Worm (Caenorhabditis elegans) whole organism, L1 larva: Measurements from ENCODE around the gene C07D10.1.

Source experiments
- C04F5.9 ChIP-seq: sonication (generic microtip); optimal IDR thresholded peaks from 2 replicates; lab custom pipeline; 2016; ENCODE audit warnings: missing genetic modification characterization, missing compliant biosample characterization
- alr-1 ChIP-seq: fragments of 200-800 bp; sonication (Bioruptor generic); optimal IDR thresholded peaks from 2 replicates; lab custom pipeline; 2018; ENCODE audit warnings: borderline replicate concordance, mild to moderate bottlenecking, missing genetic modification characterization, missing compliant biosample characterization
- blmp-1 ChIP-seq: fragments of 150-350 bp; optimal IDR thresholded peaks from 2 replicates; lab custom pipeline; 2014; ENCODE audit warnings: missing biosample characterization, missing genetic modification characterization
- ceh-63 ChIP-seq: fragments of 200-800 bp; sonication (Bioruptor generic); optimal IDR thresholded peaks from 2 replicates; lab custom pipeline; 2018; ENCODE audit warnings: mild to moderate bottlenecking, missing genetic modification characterization, missing compliant biosample characterization
- dsc-1 ChIP-seq: sonication (generic microtip); optimal IDR thresholded peaks from 2 replicates; lab custom pipeline; 2016; ENCODE audit warnings: mild to moderate bottlenecking, missing genetic modification characterization, missing compliant biosample characterization
- efl-1 ChIP-seq, 4 experiments: fragments of 150-350 bp; optimal IDR thresholded peaks in 3 of 4; peaks in 1 of 4; 1 replicate in 1 of 4; 2 replicates in 3 of 4; lab custom pipeline; 2014; ENCODE audit warnings: missing biosample characterization in 2 of 4, missing genetic modification characterization in 2 of 4, missing genetic modification reagents in 2 of 4
- egl-13 ChIP-seq: sonication (generic microtip); optimal IDR thresholded peaks from 2 replicates; lab custom pipeline; 2016; ENCODE audit warnings: missing genotype, missing genetic modification reagents, missing genetic modification characterization, missing compliant biosample characterization
- egl-27 ChIP-seq, 2 experiments: fragments of 150-350 bp in 1 of 2; sonication (generic microtip); optimal IDR thresholded peaks; 3 replicates each; lab custom pipeline; 2017 to 2018; ENCODE audit warnings: missing biosample characterization in 2 of 2, missing genetic modification characterization in 2 of 2, missing genetic modification reagents in 2 of 2
- elt-2 ChIP-seq: sonication (generic microtip); optimal IDR thresholded peaks from 2 replicates; lab custom pipeline; 2016; ENCODE audit warnings: missing genetic modification characterization, mild to moderate bottlenecking, inconsistent platforms, missing compliant biosample characterization, missing genetic modification reagents
- elt-3 ChIP-seq, 6 experiments: fragments of 150-350 bp in 1 of 6; sonication (generic microtip); optimal IDR thresholded peaks; 2 replicates each; lab custom pipeline; 2017 to 2018; ENCODE audit warnings: missing biosample characterization in 6 of 6, missing genetic modification characterization in 6 of 6, inconsistent platforms in 1 of 6
- fkh-10 ChIP-seq: sonication (generic microtip); optimal IDR thresholded peaks from 2 replicates; lab custom pipeline; 2017; ENCODE audit warnings: missing biosample characterization, missing genetic modification reagents, missing genetic modification characterization
- grh-1 ChIP-seq: fragments of 200-800 bp; sonication (Bioruptor generic); IDR thresholded peaks from 2 replicates; pipeline ENCODE4 v1.3.6; 2022; ENCODE audit warnings: missing genetic modification reagents, missing genetic modification characterization, missing compliant biosample characterization
- hlh-17 ChIP-seq: fragments of 200-800 bp; sonication (Bioruptor generic); optimal IDR thresholded peaks from 2 replicates; lab custom pipeline; 2018; ENCODE audit warnings: missing genetic modification characterization, mild to moderate bottlenecking, missing compliant biosample characterization, moderate library complexity, borderline replicate concordance
- irx-1 ChIP-seq: sonication (generic microtip); optimal IDR thresholded peaks from 2 replicates; lab custom pipeline; 2016; ENCODE audit warnings: missing genetic modification characterization, missing compliant biosample characterization
- isw-1 ChIP-seq: fragments of 200-800 bp; sonication (Bioruptor generic); IDR thresholded peaks from 2 replicates; pipeline ENCODE4 v1.3.6; 2022; ENCODE audit warnings: missing genetic modification characterization, missing compliant biosample characterization
- lin-13 ChIP-seq: fragments of 150-350 bp; optimal IDR thresholded peaks from 2 replicates; lab custom pipeline; 2014; ENCODE audit warnings: missing biosample characterization, missing genetic modification reagents, missing genetic modification characterization
- lin-14 ChIP-seq: fragments of 200-800 bp; sonication (Bioruptor generic); optimal IDR thresholded peaks from 2 replicates; lab custom pipeline; 2018; ENCODE audit warnings: mild to moderate bottlenecking, missing genetic modification characterization, moderate library complexity, missing compliant biosample characterization
- lin-15B ChIP-seq: fragments of 150-350 bp; sonication (generic microtip); optimal IDR thresholded peaks from 3 replicates; lab custom pipeline; 2014; ENCODE audit warnings: missing biosample characterization, missing genetic modification characterization
- lin-35 ChIP-seq, 2 experiments: fragments of 150-350 bp; optimal IDR thresholded peaks; 2 replicates each; lab custom pipeline; 2014; ENCODE audit warnings: missing biosample characterization in 2 of 2, missing genetic modification characterization in 2 of 2, missing genetic modification reagents in 2 of 2
- lin-39 ChIP-seq: fragments of 150-350 bp; optimal IDR thresholded peaks from 2 replicates; lab custom pipeline; 2014; ENCODE audit warnings: missing biosample characterization, missing genetic modification reagents, missing genetic modification characterization
- lir-3 ChIP-seq: sonication (generic microtip); optimal IDR thresholded peaks from 2 replicates; lab custom pipeline; 2016; ENCODE audit warnings: mild to moderate bottlenecking, missing genetic modification characterization, moderate library complexity, missing compliant biosample characterization; ENCODE audit not compliant: poor library complexity
- lsy-2 ChIP-seq, 2 experiments: fragments of 150-350 bp; optimal IDR thresholded peaks; 2 replicates each; lab custom pipeline; 2014; ENCODE audit warnings: missing biosample characterization in 2 of 2, missing genetic modification characterization in 2 of 2
- mdl-1 ChIP-seq, 2 experiments: fragments of 150-350 bp; optimal IDR thresholded peaks; 2 replicates each; lab custom pipeline; 2014 to 2017; ENCODE audit warnings: missing biosample characterization in 2 of 2, missing genetic modification characterization in 2 of 2, inconsistent platforms in 1 of 2
- mef-2 ChIP-seq: fragments of 150-350 bp; optimal IDR thresholded peaks from 2 replicates; lab custom pipeline; 2014; ENCODE audit warnings: missing biosample characterization, missing genetic modification characterization
- mep-1 ChIP-seq: fragments of 150-350 bp; optimal IDR thresholded peaks from 2 replicates; lab custom pipeline; 2014; ENCODE audit warnings: missing biosample characterization, missing genetic modification characterization
- nhr-11 ChIP-seq: fragments of 150-350 bp; optimal IDR thresholded peaks from 2 replicates; lab custom pipeline; 2014; ENCODE audit warnings: missing biosample characterization, missing genetic modification characterization
- nhr-20 ChIP-seq: sonication (generic microtip); optimal IDR thresholded peaks from 2 replicates; lab custom pipeline; 2016; ENCODE audit warnings: mild to moderate bottlenecking, missing genetic modification characterization, missing compliant biosample characterization
- nhr-237 ChIP-seq: fragments of 150-350 bp; optimal IDR thresholded peaks from 2 replicates; lab custom pipeline; 2014; ENCODE audit warnings: missing biosample characterization, missing genetic modification characterization
- nhr-47 ChIP-seq: sonication (generic microtip); optimal IDR thresholded peaks from 2 replicates; lab custom pipeline; 2016; ENCODE audit warnings: mild to moderate bottlenecking, missing genetic modification characterization, moderate library complexity, missing compliant biosample characterization
- nhr-71 ChIP-seq: sonication (generic microtip); optimal IDR thresholded peaks from 2 replicates; lab custom pipeline; 2016; ENCODE audit warnings: mild to moderate bottlenecking, missing genetic modification characterization, moderate library complexity, missing compliant biosample characterization
- nhr-76 ChIP-seq: sonication (generic microtip); optimal IDR thresholded peaks from 2 replicates; lab custom pipeline; 2017; ENCODE audit warnings: missing biosample characterization, missing genetic modification characterization
- nhr-84 ChIP-seq: sonication (generic microtip); optimal IDR thresholded peaks from 2 replicates; lab custom pipeline; 2017; ENCODE audit warnings: missing biosample characterization, missing genetic modification characterization
- nhr-85 ChIP-seq: sonication (generic microtip); peaks from one replicate; lab custom pipeline; 2016; ENCODE audit warnings: missing genetic modification characterization, inconsistent platforms, missing compliant biosample characterization
- nhr-90 ChIP-seq: sonication (generic microtip); optimal IDR thresholded peaks from 2 replicates; lab custom pipeline; 2016; ENCODE audit warnings: mild to moderate bottlenecking, missing genetic modification characterization, missing compliant biosample characterization; ENCODE audit not compliant: poor library complexity
- pqm-1 ChIP-seq: sonication (generic microtip); optimal IDR thresholded peaks from 3 replicates; lab custom pipeline; 2017; ENCODE audit warnings: missing biosample characterization, missing genetic modification characterization
- snpc-4 ChIP-seq: fragments of 150-350 bp; optimal IDR thresholded peaks from 2 replicates; lab custom pipeline; 2014; ENCODE audit warnings: missing biosample characterization, missing genetic modification characterization
- snu-23 ChIP-seq: sonication (generic microtip); optimal IDR thresholded peaks from 2 replicates; lab custom pipeline; 2016; ENCODE audit warnings: missing genetic modification characterization, missing compliant biosample characterization
- sup-37 ChIP-seq: fragments of 200-800 bp; sonication (Bioruptor generic); optimal IDR thresholded peaks from 2 replicates; lab custom pipeline; 2018; ENCODE audit warnings: mild to moderate bottlenecking, missing genetic modification characterization, missing compliant biosample characterization
- unc-30 ChIP-seq: sonication (generic microtip); optimal IDR thresholded peaks from 2 replicates; lab custom pipeline; 2017; ENCODE audit warnings: missing biosample characterization, missing genetic modification characterization
- unc-62 ChIP-seq: fragments of 150-350 bp; optimal IDR thresholded peaks from 2 replicates; lab custom pipeline; 2014; ENCODE audit warnings: missing biosample characterization, missing genetic modification reagents, missing genetic modification characterization
- zag-1 ChIP-seq: fragments of 150-350 bp; optimal IDR thresholded peaks from 2 replicates; lab custom pipeline; 2014; ENCODE audit warnings: missing biosample characterization, missing genetic modification characterization
- ztf-4 ChIP-seq: fragments of 150-350 bp; optimal IDR thresholded peaks from 2 replicates; lab custom pipeline; 2014; ENCODE audit warnings: missing biosample characterization, missing genetic modification characterization

Gene C07D10.1

ce11 chrII:7393393-7393792 lies 5.4 kb upstream of the C07D10.1 start:
- TF ChIP-seq sup-37: no peak
- no peak for TF ChIP-seq egl-13 (tag; lab: Kevin White, UChicago)
- TF ChIP-seq efl-1 (optimal IDR thresholded peaks at IDR 0.05; lab: Kevin White, UChicago): no peak
- peak in 1 of 2 experiments; percentile 72 for TF ChIP-seq efl-1 (GFP tag; optimal IDR thresholded peaks at IDR 0.05 in 1 of 2; lab: Kevin White, UChicago)
- TF ChIP-seq snpc-4 (tag; lab: Kevin White, UChicago): no peak
- TF ChIP-seq grh-1 (GFP tag; lab: Robert Waterston, UW): no peak
- TF ChIP-seq ztf-4 (tag; lab: Kevin White, UChicago): peak; percentile 15
- TF ChIP-seq mef-2 (tag; lab: Kevin White, UChicago): no peak
- no peak for TF ChIP-seq nhr-84 (tag; lab: Kevin White, UChicago)
- TF ChIP-seq fkh-10 (GFP tag; lab: Kevin White, UChicago): no peak
- peak; percentile 37 for TF ChIP-seq blmp-1 (tag; lab: Kevin White, UChicago)
- TF ChIP-seq pqm-1 (tag; lab: Kevin White, UChicago): no peak
- no peak for TF ChIP-seq lin-15B (tag; lab: Kevin White, UChicago)
- no peak for TF ChIP-seq nhr-76 (tag; lab: Kevin White, UChicago)
- peak in 1 of 6 experiments; percentile 7 for TF ChIP-seq elt-3 (tag; optimal IDR thresholded peaks at IDR 0.05; lab: Kevin White, UChicago)
- no peak for TF ChIP-seq nhr-47
- TF ChIP-seq, all 84 proteins: peak for 4

ce11 chrII:7393922-7394689 lies 4.7 kb upstream of the C07D10.1 start:
- TF ChIP-seq lin-13 (GFP tag; lab: Kevin White, UChicago) (peak; percentile 4), ceh-63 (GFP tag; lab: Kevin White, UChicago) (no peak), lsy-2 (tag; optimal IDR thresholded peaks at IDR 0.05; lab: Kevin White, UChicago) (no peak), lin-15B (tag; lab: Kevin White, UChicago) (no peak), nhr-20 (tag; lab: Kevin White, UChicago) (peak; percentile 3), nhr-237 (no peak), lin-14 (GFP tag; lab: Kevin White, UChicago) (peak; percentile 65), nhr-85 (tag; lab: Kevin White, UChicago) (peak; percentile 81), unc-62 (no peak), lir-3 (no peak), blmp-1 (tag; lab: Kevin White, UChicago) (peak; percentile 21), lin-35 (GFP tag; optimal IDR thresholded peaks at IDR 0.05; lab: Kevin White, UChicago) (peak in 1 of 2 experiments; percentile 19), snu-23 (GFP tag; lab: Kevin White, UChicago) (peak; percentile 5), mdl-1 (tag; optimal IDR thresholded peaks at IDR 0.05; lab: Kevin White, UChicago) (peak in 1 of 2 experiments; percentile 9), mep-1 (peak; percentile 30), unc-30 (tag; lab: Kevin White, UChicago) (no peak), nhr-71 (tag; lab: Kevin White, UChicago) (peak; percentile 15), egl-27 (tag; optimal IDR thresholded peaks at IDR 0.05; lab: Kevin White, UChicago) (no peak)

- TF ChIP-seq pqm-1 (tag; lab: Kevin White, UChicago) (no peak), efl-1 (optimal IDR thresholded peaks at IDR 0.05; lab: Kevin White, UChicago) (no peak), efl-1 (GFP tag; optimal IDR thresholded peaks at IDR 0.05 in 1 of 2; lab: Kevin White, UChicago) (peak in 1 of 2 experiments; percentile 62)
Measured at ce11 chrII:7394690-7395054, 4.1 kb upstream of the C07D10.1 start, which contains the start of gene bath-44. TSS of gene bath-44 (plus strand) at chrII:7394955.

DNA sequence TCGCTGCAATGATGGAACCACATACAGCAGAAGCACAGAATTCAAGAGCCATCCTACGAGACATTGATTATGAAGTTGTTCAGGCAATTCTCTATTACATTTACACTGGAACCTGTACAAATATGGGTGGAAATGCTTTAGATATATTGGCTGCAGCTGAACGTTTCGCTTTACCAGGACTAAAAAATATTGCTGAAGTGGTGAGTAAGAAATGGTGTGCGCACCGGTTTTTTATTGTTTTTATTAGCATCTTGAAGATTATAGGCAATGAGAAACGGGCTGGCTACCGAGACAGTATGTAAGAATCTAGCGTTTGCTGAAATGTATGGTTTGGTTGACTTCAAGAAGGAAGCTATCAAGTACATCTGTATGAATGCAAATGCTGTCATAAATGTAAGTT lies 2.7 kb upstream of the C07D10.1 start:
- no peak for TF ChIP-seq dsc-1 (tag; lab: Kevin White, UChicago)
- no peak for TF ChIP-seq zag-1 (tag; lab: Kevin White, UChicago)
- TF ChIP-seq mep-1: no peak
- no peak for TF ChIP-seq nhr-90
- TF ChIP-seq irx-1 (tag; lab: Kevin White, UChicago): no peak
- no peak for TF ChIP-seq C04F5.9 (tag; lab: Kevin White, UChicago)
- no peak for TF ChIP-seq lin-39 (tag; lab: Kevin White, UChicago)
- TF ChIP-seq snu-23 (GFP tag; lab: Kevin White, UChicago): no peak
- TF ChIP-seq fkh-10 (GFP tag; lab: Kevin White, UChicago): no peak
- no peak for TF ChIP-seq hlh-17 (GFP tag; lab: Kevin White, UChicago)
- TF ChIP-seq nhr-11 (tag; lab: Kevin White, UChicago): no peak
- no peak for TF ChIP-seq elt-3 (tag; optimal IDR thresholded peaks at IDR 0.05; lab: Kevin White, UChicago)
- no peak for TF ChIP-seq isw-1 (GFP tag; lab: Robert Waterston, UW)
- TF ChIP-seq alr-1 (tag; lab: Kevin White, UChicago): no peak
- no peak for TF ChIP-seq elt-2
